Fruit fly (Drosophila melanogaster) whole organism, wandering third instar larva: ENCODE results near the gene Prp3.

Experiments used
- Abd-B ChIP-seq: fragments of >200 bp; optimal IDR thresholded peaks from 2 replicates; lab custom pipeline; 2017; ENCODE audit warnings: missing biosample characterization, missing genetic modification characterization
- CG32264 ChIP-seq: fragments of 200-800 bp; sonication (Bioruptor generic); optimal IDR thresholded peaks from 2 replicates; lab custom pipeline; 2016; ENCODE audit warnings: missing biosample characterization, missing genetic modification characterization
- CG9705 ChIP-seq: fragments of 200-800 bp; sonication (Bioruptor generic); optimal IDR thresholded peaks from 2 replicates; lab custom pipeline; 2018; ENCODE audit warnings: missing biosample characterization, mild to moderate bottlenecking, missing genetic modification characterization
- CrebA ChIP-seq: fragments of 200-800 bp; sonication (Bioruptor generic); optimal IDR thresholded peaks from 2 replicates; lab custom pipeline; 2016; ENCODE audit warnings: missing biosample characterization, mild to moderate bottlenecking, missing genetic modification characterization, borderline replicate concordance
- Dfd ChIP-seq: fragments of >200 bp; optimal IDR thresholded peaks from 2 replicates; lab custom pipeline; 2017; ENCODE audit warnings: missing biosample characterization, missing genetic modification characterization
- Dif ChIP-seq: fragments of 200-275, 200-300 bp; sonication (Bioruptor generic); optimal IDR thresholded peaks from 2 replicates; lab custom pipeline; 2018; ENCODE audit warnings: missing biosample characterization, missing genetic modification characterization; ENCODE audit not compliant: partially characterized antibody
- GATAd ChIP-seq: sonication (Bioruptor generic); optimal IDR thresholded peaks from 2 replicates; lab custom pipeline; 2016; ENCODE audit warnings: missing biosample characterization, missing genetic modification characterization
- HLH106 ChIP-seq: fragments of 200-800 bp; optimal IDR thresholded peaks from 3 replicates; lab custom pipeline; 2019; ENCODE audit warnings: missing biosample characterization, mild to moderate bottlenecking, missing genetic modification characterization, moderate library complexity
- Hnf4 ChIP-seq: fragments of 200-800 bp; sonication (Bioruptor generic); optimal IDR thresholded peaks from 2 replicates; lab custom pipeline; 2016; ENCODE audit warnings: missing biosample characterization, mild to moderate bottlenecking, missing genetic modification characterization
- Hr78 ChIP-seq: fragments of >200 bp; optimal IDR thresholded peaks from 2 replicates; lab custom pipeline; 2017; ENCODE audit warnings: missing biosample characterization, missing genetic modification characterization
- Hr83 ChIP-seq: fragments of 200-300 bp; sonication (Bioruptor generic); optimal IDR thresholded peaks from 2 replicates; lab custom pipeline; 2016; ENCODE audit warnings: missing biosample characterization, mild to moderate bottlenecking, missing genetic modification characterization, moderate library complexity; ENCODE audit not compliant: poor library complexity, severe bottlenecking
- Jra ChIP-seq: sonication (Bioruptor generic); optimal IDR thresholded peaks from 2 replicates; lab custom pipeline; 2016; ENCODE audit warnings: missing biosample characterization, missing genetic modification characterization
- Mio ChIP-seq: sonication (Bioruptor generic); optimal IDR thresholded peaks from 2 replicates; lab custom pipeline; 2016; ENCODE audit warnings: missing biosample characterization, missing genetic modification characterization
- Myc ChIP-seq: fragments of >200 bp; optimal IDR thresholded peaks from 2 replicates; lab custom pipeline; 2017
- N ChIP-seq: fragments of >200 bp; optimal IDR thresholded peaks from 2 replicates; lab custom pipeline; 2018; ENCODE audit warnings: missing biosample characterization, missing external identifiers, missing genetic modification characterization
- OdsH ChIP-seq: fragments of 200-800 bp; sonication (Bioruptor generic); optimal IDR thresholded peaks from 2 replicates; lab custom pipeline; 2016; ENCODE audit warnings: missing biosample characterization, mild to moderate bottlenecking, missing genetic modification characterization
- Rel ChIP-seq, 2 experiments: fragments of 200-800 bp; sonication (Bioruptor generic) in 1 of 2; optimal IDR thresholded peaks; 2 replicates in 1 of 2; 3 replicates in 1 of 2; lab custom pipeline; 2016 to 2019; ENCODE audit warnings: mild to moderate bottlenecking in 2 of 2, missing biosample characterization in 2 of 2, missing genetic modification characterization in 2 of 2, moderate library complexity in 1 of 2
- Sp1 ChIP-seq: fragments of 200-800 bp; sonication (Bioruptor generic); optimal IDR thresholded peaks from 3 replicates; lab custom pipeline; 2019; ENCODE audit warnings: missing biosample characterization, mild to moderate bottlenecking, missing genetic modification characterization, moderate library complexity
- Vsx2 ChIP-seq: fragments of 200-300, 225-300 bp; sonication (Bioruptor generic); optimal IDR thresholded peaks from 2 replicates; lab custom pipeline; 2018; ENCODE audit warnings: missing biosample characterization, missing genetic modification characterization; ENCODE audit not compliant: partially characterized antibody
- br ChIP-seq: fragments of 200-800 bp; sonication (Bioruptor generic); optimal IDR thresholded peaks from 2 replicates; lab custom pipeline; 2016; ENCODE audit warnings: missing biosample characterization, missing genetic modification characterization
- brk ChIP-seq: fragments of 200-800 bp; sonication (Bioruptor generic); optimal IDR thresholded peaks from 2 replicates; lab custom pipeline; 2016; ENCODE audit warnings: missing biosample characterization, mild to moderate bottlenecking, missing genetic modification characterization
- dl ChIP-seq, 2 experiments: fragments of 175-275, 200-275 bp in 1 of 2; fragments of 200-275 bp in 1 of 2; sonication (Bioruptor generic); optimal IDR thresholded peaks; lab custom pipeline; 2018; ENCODE audit warnings: mild to moderate bottlenecking in 2 of 2, missing biosample characterization in 2 of 2, missing genetic modification characterization in 2 of 2, moderate library complexity in 2 of 2; ENCODE audit not compliant: partially characterized antibody in 2 of 2, insufficient read depth in 1 of 2
- dmrt93B ChIP-seq: fragments of 200-800 bp; sonication (Bioruptor generic); optimal IDR thresholded peaks from 2 replicates; lab custom pipeline; 2018; ENCODE audit warnings: missing biosample characterization, mild to moderate bottlenecking, missing genetic modification characterization
- dsf ChIP-seq: sonication (Bioruptor generic); optimal IDR thresholded peaks from 2 replicates; lab custom pipeline; 2016; ENCODE audit warnings: missing biosample characterization, missing genetic modification characterization, borderline replicate concordance
- ey ChIP-seq: fragments of 200-800 bp; sonication (Bioruptor generic); optimal IDR thresholded peaks from 2 replicates; lab custom pipeline; 2016; ENCODE audit warnings: missing biosample characterization, missing genetic modification characterization
- foxo ChIP-seq, 2 experiments: fragments of 200-800 bp; sonication (Bioruptor generic); optimal IDR thresholded peaks; 2 replicates in 1 of 2; 3 replicates in 1 of 2; lab custom pipeline; 2016 to 2017; ENCODE audit warnings: missing biosample characterization in 2 of 2, missing genetic modification characterization in 2 of 2
- fru ChIP-seq: fragments of 200-800 bp; sonication (Bioruptor generic); optimal IDR thresholded peaks from 3 replicates; lab custom pipeline; 2016; ENCODE audit warnings: missing biosample characterization, mild to moderate bottlenecking, missing genetic modification characterization
- h ChIP-seq: fragments of 200-800 bp; sonication (Bioruptor generic); optimal IDR thresholded peaks from 3 replicates; lab custom pipeline; 2016; ENCODE audit warnings: missing biosample characterization, mild to moderate bottlenecking, missing genetic modification characterization
- jim ChIP-seq: fragments of 175-275, 200-325 bp; sonication (Bioruptor generic); optimal IDR thresholded peaks from 2 replicates; lab custom pipeline; 2016; ENCODE audit warnings: missing biosample characterization, mild to moderate bottlenecking, missing genetic modification characterization
- lola ChIP-seq: fragments of >200 bp; optimal IDR thresholded peaks from 2 replicates; lab custom pipeline; 2017; ENCODE audit warnings: missing biosample characterization, missing genetic modification characterization
- pan ChIP-seq: fragments of >200 bp; optimal IDR thresholded peaks from 2 replicates; lab custom pipeline; 2017
- psq ChIP-seq: fragments of 200-800 bp; sonication (Bioruptor generic); optimal IDR thresholded peaks from 3 replicates; lab custom pipeline; 2017; ENCODE audit warnings: missing biosample characterization, mild to moderate bottlenecking, missing genetic modification characterization, moderate library complexity
- rgr ChIP-seq: fragments of 200-800 bp; sonication (Bioruptor generic); optimal IDR thresholded peaks from 3 replicates; lab custom pipeline; 2016; ENCODE audit warnings: missing biosample characterization, mild to moderate bottlenecking, missing genetic modification characterization
- sage ChIP-seq: fragments of 200-800 bp; sonication (Bioruptor generic); optimal IDR thresholded peaks from 2 replicates; lab custom pipeline; 2016; ENCODE audit warnings: missing biosample characterization, mild to moderate bottlenecking, missing genetic modification characterization
- sv ChIP-seq: fragments of 200-800 bp; sonication (Bioruptor generic); optimal IDR thresholded peaks from 3 replicates; lab custom pipeline; 2016; ENCODE audit warnings: missing biosample characterization, missing genetic modification characterization
- tai ChIP-seq: sonication (Bioruptor generic); optimal IDR thresholded peaks from 2 replicates; lab custom pipeline; 2016; ENCODE audit warnings: missing biosample characterization, missing genetic modification characterization
- usp ChIP-seq: fragments of >200 bp; optimal IDR thresholded peaks from 2 replicates; lab custom pipeline; 2017; ENCODE audit warnings: missing biosample characterization, missing genetic modification characterization
- woc ChIP-seq: sonication (Bioruptor generic); optimal IDR thresholded peaks from 2 replicates; lab custom pipeline; 2016; ENCODE audit warnings: missing biosample characterization, mild to moderate bottlenecking, missing genetic modification characterization

Prp3 gene

DNA sequence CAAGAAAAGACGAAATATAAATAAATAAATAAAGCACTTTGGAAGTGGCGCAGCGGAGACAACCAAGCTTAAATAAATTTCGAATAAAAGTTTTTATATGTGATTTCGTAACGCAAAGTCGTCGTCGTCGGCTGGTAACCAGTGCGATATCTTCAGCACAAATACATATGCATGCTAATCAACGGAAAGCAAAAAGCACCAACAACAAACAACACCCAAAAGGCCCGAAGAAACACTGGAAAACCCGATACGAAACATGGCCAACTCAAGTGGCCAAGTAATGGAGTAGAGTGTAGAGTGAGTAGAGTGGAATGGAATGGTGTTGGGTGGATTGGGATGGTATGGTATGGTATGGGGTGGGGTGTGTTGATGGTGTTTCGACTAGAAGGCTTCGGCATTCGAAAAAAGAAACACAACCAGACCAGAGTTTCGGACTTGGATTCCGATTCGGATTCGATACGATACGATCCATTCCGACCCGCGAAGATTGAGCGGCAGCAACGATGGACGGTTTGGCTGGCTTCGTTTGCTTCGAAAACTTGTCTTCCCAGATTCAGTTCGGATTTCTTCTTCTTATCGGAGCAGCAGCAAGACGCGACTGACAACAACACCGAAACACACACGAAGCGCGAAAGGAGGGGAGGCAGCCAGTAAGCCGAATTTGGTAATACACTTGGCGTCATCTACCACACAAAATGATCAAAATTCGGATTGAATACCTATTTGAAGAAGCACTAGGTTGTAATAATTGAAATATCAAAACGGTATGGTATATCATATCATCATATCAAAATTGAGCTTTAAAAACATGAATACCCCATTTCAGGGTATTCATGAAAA, 7.3 kb upstream of the Prp3 start:
- TF ChIP-seq OdsH (GFP tag; lab: Kevin White, UChicago) (peak; percentile 99), N (no peak), lola (GFP tag; lab: Kevin White, UChicago) (no peak), tai (GFP tag; lab: Kevin White, UChicago) (peak; percentile 95), Dfd (GFP tag; lab: Kevin White, UChicago) (no peak), Vsx2 (GFP tag; lab: Kevin White, UChicago) (peak; percentile 90), jim (GFP tag; lab: Kevin White, UChicago) (peak; percentile 22), brk (GFP tag; lab: Kevin White, UChicago) (peak; percentile 91), Hnf4 (GFP tag; lab: Kevin White, UChicago) (peak; percentile 98), Myc (lab: Kevin White, UChicago) (no peak), rgr (GFP tag; lab: Kevin White, UChicago) (peak; percentile 99), sv (GFP tag; lab: Kevin White, UChicago) (peak; percentile 92), Abd-B (GFP tag; lab: Kevin White, UChicago) (no peak), HLH106 (peak; percentile 96), Rel (GFP tag; optimal IDR thresholded peaks at IDR 0.05; lab: Kevin White, UChicago) (peak; percentile 96), Rel (tag; optimal IDR thresholded peaks at IDR 0.05; lab: Kevin White, UChicago) (peak; percentile 73), br (GFP tag; lab: Kevin White, UChicago) (peak; percentile 99), Sp1 (GFP tag; lab: Kevin White, UChicago) (peak; percentile 98), CG32264 (GFP tag; lab: Kevin White, UChicago) (peak; percentile 98), GATAd (GFP tag; lab: Kevin White, UChicago) (no peak), woc (GFP tag; lab: Kevin White, UChicago) (peak; percentile 99), CrebA (GFP tag; lab: Kevin White, UChicago) (peak; percentile 65), sage (GFP tag; lab: Kevin White, UChicago) (peak; percentile 98), ey (GFP tag; lab: Kevin White, UChicago) (peak; percentile 99), usp (no peak), Mio (GFP tag; lab: Kevin White, UChicago) (peak; percentile 87), CG9705 (GFP tag; lab: Kevin White, UChicago) (peak; percentile 7), foxo (GFP tag; optimal IDR thresholded peaks at IDR 0.05; lab: Kevin White, UChicago) (peak; percentile 93 to 98), dmrt93B (GFP tag; lab: Kevin White, UChicago) (peak; percentile 82), Hr78 (GFP tag; lab: Kevin White, UChicago) (no peak), Hr83 (GFP tag; lab: Kevin White, UChicago) (peak; percentile 64), pan (lab: Kevin White, UChicago) (no peak), dsf (peak; percentile 87), Dif (GFP tag; lab: Kevin White, UChicago) (peak; percentile 5), fru (GFP tag; lab: Kevin White, UChicago) (peak; percentile 97), dl (GFP tag; optimal IDR thresholded peaks at IDR 0.05; lab: Kevin White, UChicago; ENCODE audit: insufficient read depth in 1 of 2, partially characterized antibody in 2 of 2) (no peak), Jra (GFP tag; lab: Kevin White, UChicago) (peak; percentile 90), h (GFP tag; lab: Kevin White, UChicago) (peak; percentile 99), psq (GFP tag; lab: Kevin White, UChicago) (peak; percentile 98)

DNA sequence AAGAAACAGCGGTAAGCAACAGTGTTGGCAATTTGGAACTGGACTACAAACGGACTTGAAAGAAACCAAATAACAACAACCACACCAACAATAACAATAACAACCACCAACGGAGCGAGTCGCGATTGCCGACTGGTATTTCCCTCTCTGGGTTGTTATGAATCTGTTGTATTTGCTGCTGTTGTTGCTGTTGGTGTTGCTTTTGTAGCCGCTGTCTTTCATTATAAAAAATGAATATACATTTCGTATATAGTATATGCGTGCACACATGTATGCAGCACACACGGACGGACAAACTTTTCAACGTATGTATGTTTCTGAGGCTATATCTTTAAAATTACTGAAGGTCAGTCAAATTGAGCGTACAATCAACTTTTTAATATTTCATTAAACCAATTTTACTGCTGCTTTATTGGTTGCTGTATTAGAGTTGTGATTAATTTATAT, 6.7 kb upstream of the Prp3 start:
- TF ChIP-seq Mio (GFP tag; lab: Kevin White, UChicago) (no peak), fru (GFP tag; lab: Kevin White, UChicago) (no peak), CG9705 (GFP tag; lab: Kevin White, UChicago) (no peak), HLH106 (no peak), GATAd (GFP tag; lab: Kevin White, UChicago) (no peak), CG32264 (GFP tag; lab: Kevin White, UChicago) (no peak), lola (GFP tag; lab: Kevin White, UChicago) (no peak), Jra (GFP tag; lab: Kevin White, UChicago) (no peak), rgr (GFP tag; lab: Kevin White, UChicago) (no peak), h (GFP tag; lab: Kevin White, UChicago) (no peak), tai (GFP tag; lab: Kevin White, UChicago) (no peak), sv (GFP tag; lab: Kevin White, UChicago) (peak; percentile 46), Hr83 (GFP tag; lab: Kevin White, UChicago) (no peak), brk (GFP tag; lab: Kevin White, UChicago) (no peak), Vsx2 (GFP tag; lab: Kevin White, UChicago) (no peak), Rel (GFP tag; optimal IDR thresholded peaks at IDR 0.05; lab: Kevin White, UChicago) (no peak), Rel (tag; optimal IDR thresholded peaks at IDR 0.05; lab: Kevin White, UChicago) (peak; percentile 94), dsf (no peak), Hnf4 (GFP tag; lab: Kevin White, UChicago) (no peak), Sp1 (GFP tag; lab: Kevin White, UChicago) (no peak), woc (GFP tag; lab: Kevin White, UChicago) (peak; percentile 35), br (GFP tag; lab: Kevin White, UChicago) (no peak), Abd-B (GFP tag; lab: Kevin White, UChicago) (no peak), pan (lab: Kevin White, UChicago) (no peak), Dif (GFP tag; lab: Kevin White, UChicago) (peak; percentile 8), Hr78 (GFP tag; lab: Kevin White, UChicago) (no peak), sage (GFP tag; lab: Kevin White, UChicago) (peak; percentile 9), Myc (lab: Kevin White, UChicago) (no peak), psq (GFP tag; lab: Kevin White, UChicago) (peak; percentile 49), foxo (GFP tag; optimal IDR thresholded peaks at IDR 0.05; lab: Kevin White, UChicago) (no peak), dl (GFP tag; optimal IDR thresholded peaks at IDR 0.05; lab: Kevin White, UChicago; ENCODE audit: insufficient read depth in 1 of 2, partially characterized antibody in 2 of 2) (peak; percentile 20 to 22), ey (GFP tag; lab: Kevin White, UChicago) (no peak), Dfd (GFP tag; lab: Kevin White, UChicago) (no peak), OdsH (GFP tag; lab: Kevin White, UChicago) (no peak), usp (no peak), jim (GFP tag; lab: Kevin White, UChicago) (no peak), dmrt93B (GFP tag; lab: Kevin White, UChicago) (no peak)
